Worm (Caenorhabditis elegans) whole organism, midembryonic: Measurements from ENCODE around the gene F55E10.2.
A peak's percentile ranks its signal among the peaks of the same experiment; 100 is the strongest.

ENCODE experiments used
- T22C8.4 ChIP-seq: fragments of 200-800 bp; sonication (Bioruptor generic); IDR thresholded peaks from 2 replicates; pipeline ENCODE4 v1.3.6; 2022; ENCODE audit warnings: missing genetic modification characterization, missing compliant biosample characterization
- cog-1 ChIP-seq: sonication (generic microtip); optimal IDR thresholded peaks from 2 replicates; lab custom pipeline; 2016; ENCODE audit warnings: missing genetic modification characterization, missing compliant biosample characterization
- flt-1 ChIP-seq: fragments of 200-800 bp; sonication (Bioruptor generic); IDR thresholded peaks from 2 replicates; pipeline ENCODE4 v1.3.6; 2022; ENCODE audit warnings: missing genetic modification characterization, missing compliant biosample characterization
- klf-2 ChIP-seq: fragments of 200-800 bp; sonication (Bioruptor generic); conservative IDR thresholded peaks from 2 replicates; pipeline ENCODE4 v1.3.6; 2022; ENCODE audit warnings: missing genetic modification reagents, missing genetic modification characterization, missing compliant biosample characterization
- med-1 ChIP-seq: sonication (generic microtip); optimal IDR thresholded peaks from 2 replicates; lab custom pipeline; 2017; ENCODE audit warnings: missing genetic modification characterization, mild to moderate bottlenecking, missing compliant biosample characterization, antibody characterized with exemption, missing genetic modification reagents; ENCODE audit not compliant: insufficient read depth
- ref-1 ChIP-seq: fragments of 200-800 bp; sonication (Bioruptor generic); conservative IDR thresholded peaks from 2 replicates; pipeline ENCODE4 v1.3.6; 2022; ENCODE audit warnings: missing genetic modification reagents, missing genetic modification characterization, missing compliant biosample characterization
- tab-1 ChIP-seq: fragments of 200-800 bp; sonication (Bioruptor generic); IDR thresholded peaks from 2 replicates; pipeline ENCODE4 v1.3.6; 2022; ENCODE audit warnings: missing genetic modification characterization, missing compliant biosample characterization
- ztf-23 ChIP-seq: fragments of 200-800 bp; sonication (Bioruptor generic); IDR thresholded peaks from 2 replicates; pipeline ENCODE4 v1.3.6; 2022; ENCODE audit warnings: missing genetic modification reagents, missing genetic modification characterization, missing compliant biosample characterization
- ztf-29 ChIP-seq: fragments of 200-800 bp; sonication (Bioruptor generic); IDR thresholded peaks from 2 replicates; pipeline ENCODE4 v1.3.6; 2022; ENCODE audit warnings: missing genetic modification reagents, missing genetic modification characterization, missing compliant biosample characterization

The F55E10.2 gene

ce11 chrX:8386068-8386851 lies 45.8 kb downstream of the F55E10.2 start:
- peak; percentile 92 for TF ChIP-seq flt-1 (GFP tag; lab: Robert Waterston, UW)
- TF ChIP-seq cog-1 (tag; lab: Kevin White, UChicago) = peak; percentile 55
- TF ChIP-seq med-1 (GFP tag; lab: Kevin White, UChicago) = peak; percentile 45
- TF ChIP-seq ref-1 (GFP tag; lab: Robert Waterston, UW) = peak; percentile 79
- TF ChIP-seq tab-1 = peak; percentile 89
- TF ChIP-seq ztf-23 (GFP tag; lab: Robert Waterston, UW) = peak; percentile 89
- peak; percentile 85 for TF ChIP-seq ztf-29 (GFP tag; lab: Robert Waterston, UW)
- peak; percentile 78 for TF ChIP-seq klf-2 (GFP tag; lab: Robert Waterston, UW)
- TF ChIP-seq T22C8.4 (GFP tag; lab: Robert Waterston, UW) = peak; percentile 86

DNA sequence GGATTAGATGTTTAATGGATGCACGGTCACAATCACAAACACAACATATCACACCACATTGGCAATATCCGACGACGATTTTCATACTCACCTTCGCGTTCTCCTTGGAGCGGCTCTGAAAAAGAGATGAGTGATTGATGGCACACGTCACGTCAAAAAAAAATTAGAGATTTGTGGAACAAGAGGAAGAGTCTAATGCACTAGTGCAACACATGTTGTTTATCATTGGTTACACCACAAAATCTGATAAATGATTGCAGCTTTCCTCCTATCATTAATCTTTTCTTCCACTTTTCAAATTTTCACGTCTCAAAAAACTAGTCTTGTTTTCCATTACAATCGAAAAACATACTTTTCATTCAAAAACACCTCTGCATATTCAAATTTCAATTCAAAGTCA lies 50.0 kb downstream of the F55E10.2 start:
- TF ChIP-seq ztf-29 (GFP tag; lab: Robert Waterston, UW) = no peak
- TF ChIP-seq ref-1 (GFP tag; lab: Robert Waterston, UW) = no peak
- no peak for TF ChIP-seq ztf-23 (GFP tag; lab: Robert Waterston, UW)
- no peak for TF ChIP-seq klf-2 (GFP tag; lab: Robert Waterston, UW)
- no peak for TF ChIP-seq flt-1 (GFP tag; lab: Robert Waterston, UW)
- TF ChIP-seq tab-1 = no peak
- no peak for TF ChIP-seq cog-1 (tag; lab: Kevin White, UChicago)
- TF ChIP-seq T22C8.4 (GFP tag; lab: Robert Waterston, UW) = no peak
- TF ChIP-seq med-1 (GFP tag; lab: Kevin White, UChicago) = no peak
